Worm (Caenorhabditis elegans) whole organism, L3 larva: ENCODE measurements around the gene pigt-1.
A peak's percentile ranks its signal among the peaks of the same experiment; 100 is the strongest.

ENCODE experiments used
- R02D3.7 ChIP-seq: fragments of 150-350 bp; optimal IDR thresholded peaks from 2 replicates; lab custom pipeline; 2014; ENCODE audit warnings: missing biosample characterization, missing genetic modification characterization
- ZK546.5 ChIP-seq: sonication (generic microtip); optimal IDR thresholded peaks from 2 replicates; lab custom pipeline; 2017; ENCODE audit warnings: missing biosample characterization, missing genetic modification characterization
- aly-2 ChIP-seq: fragments of 150-350 bp; optimal IDR thresholded peaks from 2 replicates; lab custom pipeline; 2014; ENCODE audit warnings: missing biosample characterization, missing genetic modification characterization
- ama-1 ChIP-seq: fragments of 150-350 bp; optimal IDR thresholded peaks from 2 replicates; lab custom pipeline; 2018
- ceh-16 ChIP-seq: sonication (generic microtip); optimal IDR thresholded peaks from 2 replicates; lab custom pipeline; 2017; ENCODE audit warnings: missing biosample characterization, missing genetic modification characterization
- ceh-28 ChIP-seq: fragments of 150-350 bp; optimal IDR thresholded peaks from 2 replicates; lab custom pipeline; 2014; ENCODE audit warnings: missing biosample characterization, missing genetic modification reagents, missing genetic modification characterization
- ceh-82 ChIP-seq: fragments of 150-350 bp; optimal IDR thresholded peaks from 2 replicates; lab custom pipeline; 2014; ENCODE audit warnings: missing biosample characterization, missing genetic modification characterization
- ceh-9 ChIP-seq: sonication (generic microtip); optimal IDR thresholded peaks from 2 replicates; lab custom pipeline; 2018; ENCODE audit warnings: missing biosample characterization, missing genetic modification characterization
- daf-12 ChIP-seq: fragments of 150-350 bp; optimal IDR thresholded peaks from 2 replicates; lab custom pipeline; 2014; ENCODE audit warnings: missing biosample characterization, missing genetic modification reagents, missing genetic modification characterization
- egl-27 ChIP-seq: sonication (generic microtip); optimal IDR thresholded peaks from 4 replicates; lab custom pipeline; 2017; ENCODE audit warnings: missing biosample characterization, missing genetic modification reagents, missing genetic modification characterization
- egl-5 ChIP-seq: fragments of 150-350 bp; optimal IDR thresholded peaks from 2 replicates; lab custom pipeline; 2017; ENCODE audit warnings: missing biosample characterization, missing genetic modification reagents, missing genetic modification characterization, inconsistent platforms
- elt-2 ChIP-seq: sonication (generic microtip); optimal IDR thresholded peaks from 2 replicates; lab custom pipeline; 2016; ENCODE audit warnings: missing genetic modification reagents, mild to moderate bottlenecking, missing genetic modification characterization, missing compliant biosample characterization
- elt-3 ChIP-seq, 3 experiments: fragments of 150-350 bp in 1 of 3; sonication (generic microtip) in 2 of 3; optimal IDR thresholded peaks; 2 replicates in 2 of 3; 4 replicates in 1 of 3; lab custom pipeline; 2014 to 2017; ENCODE audit warnings: missing biosample characterization in 3 of 3, missing genetic modification characterization in 3 of 3
- eor-1 ChIP-seq, 2 experiments: fragments of 150-350 bp; optimal IDR thresholded peaks; 2 replicates each; lab custom pipeline; 2014 to 2018; ENCODE audit warnings: missing biosample characterization in 2 of 2, missing genetic modification characterization in 2 of 2
- fkh-10 ChIP-seq: sonication (generic microtip); optimal IDR thresholded peaks from 2 replicates; lab custom pipeline; 2017; ENCODE audit warnings: missing biosample characterization, missing genetic modification reagents, missing genetic modification characterization
- fkh-2 ChIP-seq: fragments of 150-350 bp; optimal IDR thresholded peaks from 2 replicates; lab custom pipeline; 2014; ENCODE audit warnings: missing biosample characterization, missing genetic modification reagents, missing genetic modification characterization
- fos-1 ChIP-seq: fragments of 150-350 bp; optimal IDR thresholded peaks from 2 replicates; lab custom pipeline; 2014; ENCODE audit warnings: missing biosample characterization, missing genetic modification characterization
- hmg-11 ChIP-seq: sonication (generic microtip); optimal IDR thresholded peaks from 2 replicates; lab custom pipeline; 2016; ENCODE audit warnings: missing genetic modification characterization, missing compliant biosample characterization
- jun-1 ChIP-seq: fragments of 150-350 bp; optimal IDR thresholded peaks from 2 replicates; lab custom pipeline; 2014; ENCODE audit warnings: missing biosample characterization, missing genetic modification reagents, missing genetic modification characterization
- lin-15B ChIP-seq: fragments of 150-350 bp; optimal IDR thresholded peaks from 2 replicates; lab custom pipeline; 2014; ENCODE audit warnings: missing biosample characterization, missing genetic modification characterization
- lin-39 ChIP-seq: fragments of 150-350 bp; optimal IDR thresholded peaks from 2 replicates; lab custom pipeline; 2018; ENCODE audit warnings: missing biosample characterization, missing genetic modification reagents, missing genetic modification characterization
- lsy-12 ChIP-seq: sonication (generic microtip); optimal IDR thresholded peaks from 2 replicates; lab custom pipeline; 2016; ENCODE audit warnings: mild to moderate bottlenecking, missing genetic modification characterization, missing compliant biosample characterization
- mdl-1 ChIP-seq: fragments of 150-350 bp; optimal IDR thresholded peaks from 2 replicates; lab custom pipeline; 2014; ENCODE audit warnings: missing biosample characterization, missing genetic modification characterization
- mml-1 ChIP-seq: fragments of 150-350 bp; sonication (generic microtip); optimal IDR thresholded peaks from 3 replicates; lab custom pipeline; 2014; ENCODE audit warnings: missing biosample characterization, missing genetic modification characterization
- nfya-1 ChIP-seq: sonication (generic microtip); optimal IDR thresholded peaks from 2 replicates; lab custom pipeline; 2017; ENCODE audit warnings: missing genetic modification characterization, mild to moderate bottlenecking, missing compliant biosample characterization, antibody characterized with exemption, moderate library complexity; ENCODE audit not compliant: insufficient read depth
- nhr-11 ChIP-seq: fragments of 150-350 bp; optimal IDR thresholded peaks from 2 replicates; lab custom pipeline; 2014; ENCODE audit warnings: missing biosample characterization, missing genetic modification characterization
- nhr-12 ChIP-seq: fragments of 150-350 bp; optimal IDR thresholded peaks from 2 replicates; lab custom pipeline; 2014; ENCODE audit warnings: missing biosample characterization, missing genetic modification characterization
- nhr-23 ChIP-seq: fragments of 150-350 bp; optimal IDR thresholded peaks from 2 replicates; lab custom pipeline; 2014; ENCODE audit warnings: missing biosample characterization, missing genetic modification reagents, missing genetic modification characterization
- nhr-237 ChIP-seq: fragments of 150-350 bp; optimal IDR thresholded peaks from 2 replicates; lab custom pipeline; 2014; ENCODE audit warnings: missing biosample characterization, missing genetic modification characterization
- nhr-25 ChIP-seq: sonication (generic microtip); optimal IDR thresholded peaks from 2 replicates; lab custom pipeline; 2017; ENCODE audit warnings: missing biosample characterization, missing genetic modification characterization
- nhr-28 ChIP-seq: fragments of 150-350 bp; optimal IDR thresholded peaks from 2 replicates; lab custom pipeline; 2014; ENCODE audit warnings: missing biosample characterization, missing genetic modification characterization
- nhr-43 ChIP-seq: sonication (generic microtip); optimal IDR thresholded peaks from 2 replicates; lab custom pipeline; 2016; ENCODE audit warnings: mild to moderate bottlenecking, missing genetic modification characterization, missing compliant biosample characterization; ENCODE audit not compliant: poor library complexity, severe bottlenecking
- nhr-76 ChIP-seq: fragments of 150-350 bp; sonication (generic microtip); optimal IDR thresholded peaks from 5 replicates; lab custom pipeline; 2014; ENCODE audit warnings: missing biosample characterization, missing genetic modification characterization
- nhr-77 ChIP-seq: fragments of 150-350 bp; optimal IDR thresholded peaks from 2 replicates; lab custom pipeline; 2014; ENCODE audit warnings: missing biosample characterization, missing genetic modification characterization
- pha-4 ChIP-seq: fragments of 150-350 bp; optimal IDR thresholded peaks from 2 replicates; lab custom pipeline; 2014; ENCODE audit warnings: missing biosample characterization, missing genetic modification reagents, missing genetic modification characterization
- pqm-1 ChIP-seq: fragments of 150-350 bp; optimal IDR thresholded peaks from 2 replicates; lab custom pipeline; 2017; ENCODE audit warnings: missing biosample characterization, missing genetic modification characterization, inconsistent platforms
- sea-2 ChIP-seq: fragments of 150-350 bp; sonication (generic microtip); optimal IDR thresholded peaks from 4 replicates; lab custom pipeline; 2014; ENCODE audit warnings: missing biosample characterization, missing genetic modification reagents, missing genetic modification characterization
- skn-1 ChIP-seq: fragments of 150-350 bp; optimal IDR thresholded peaks from 2 replicates; lab custom pipeline; 2014; ENCODE audit warnings: missing biosample characterization, missing genetic modification characterization
- snpc-4 ChIP-seq: fragments of 150-350 bp; optimal IDR thresholded peaks from 2 replicates; lab custom pipeline; 2014; ENCODE audit warnings: missing biosample characterization, missing genetic modification characterization
- tbx-2 ChIP-seq: sonication (generic microtip); optimal IDR thresholded peaks from 2 replicates; lab custom pipeline; 2016; ENCODE audit warnings: mild to moderate bottlenecking, missing genetic modification characterization, missing compliant biosample characterization
- zag-1 ChIP-seq: fragments of 150-350 bp; optimal IDR thresholded peaks from 2 replicates; lab custom pipeline; 2014; ENCODE audit warnings: missing biosample characterization, missing genetic modification characterization
- ztf-4 ChIP-seq: fragments of 150-350 bp; optimal IDR thresholded peaks from 2 replicates; lab custom pipeline; 2014; ENCODE audit warnings: missing biosample characterization, missing genetic modification characterization

Gene pigt-1

DNA sequence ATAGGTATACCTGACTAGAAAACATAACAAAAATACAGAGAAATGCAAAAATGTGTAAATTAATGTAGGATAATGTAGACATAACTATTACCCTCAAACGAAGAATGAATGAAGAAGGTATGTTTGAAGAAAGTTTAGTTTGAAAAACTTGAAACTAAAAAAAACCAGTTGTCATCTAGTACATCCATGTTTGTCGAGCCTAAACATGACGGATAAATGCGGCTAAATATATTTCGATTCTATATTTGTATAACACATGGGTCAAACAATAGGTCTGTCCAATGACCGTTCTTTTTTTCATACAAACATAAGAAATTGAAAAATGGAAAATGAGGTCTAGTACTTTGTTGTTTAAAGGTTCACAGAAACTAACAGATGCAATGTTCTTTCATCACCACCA, 11.4 kb upstream of the pigt-1 start, which contains the start of gene F17C11.22:
Gene F17C11.22, minus strand, starts transcription at position 101 of the 400 bp plus-strand sequence.
- TF ChIP-seq fos-1 (tag; lab: Kevin White, UChicago), result no peak
- TF ChIP-seq nhr-12, result no peak
- TF ChIP-seq nhr-23 (tag; lab: Kevin White, UChicago), result no peak
- TF ChIP-seq elt-3 (tag; optimal IDR thresholded peaks at IDR 0.05; lab: Kevin White, UChicago), result no peak
- TF ChIP-seq nhr-25 (tag; lab: Kevin White, UChicago), result no peak
- TF ChIP-seq, all 47 proteins: peak for 0

DNA sequence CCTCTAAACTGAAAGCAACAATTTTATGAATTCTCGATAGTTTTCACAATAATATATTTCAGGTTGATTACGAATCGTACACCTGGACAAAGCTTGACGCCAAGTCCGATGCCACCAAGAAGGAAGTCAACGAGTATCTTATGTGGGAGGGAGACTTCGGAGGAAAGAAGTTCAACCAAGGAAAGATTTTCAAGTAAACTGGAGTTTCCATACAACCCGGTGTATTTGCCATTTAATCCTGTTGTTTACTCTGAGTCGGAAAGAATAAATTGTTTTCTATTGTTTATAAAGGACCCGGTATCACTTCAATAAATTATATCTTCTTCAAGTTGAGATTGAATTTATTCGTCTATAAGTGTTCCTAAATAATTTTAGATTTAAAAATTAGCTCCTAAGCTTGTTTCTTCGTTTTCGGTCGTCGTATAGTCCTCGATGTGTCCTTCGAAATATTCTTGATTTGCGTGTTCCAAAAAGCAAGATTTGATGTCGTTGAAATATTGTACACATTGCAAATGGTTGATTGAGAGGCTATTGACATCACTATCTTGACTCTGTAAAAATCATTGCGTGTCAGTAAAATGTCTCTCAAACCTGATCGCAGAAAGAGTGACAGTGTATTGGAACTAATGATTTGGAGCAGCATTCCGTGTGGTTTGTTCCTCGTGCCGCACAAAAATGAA, 9.1 kb upstream of the pigt-1 start:
- peak; percentile 13 for TF ChIP-seq elt-2 (tag; lab: Kevin White, UChicago)
- TF ChIP-seq nhr-23 (tag; lab: Kevin White, UChicago), result no peak

DNA sequence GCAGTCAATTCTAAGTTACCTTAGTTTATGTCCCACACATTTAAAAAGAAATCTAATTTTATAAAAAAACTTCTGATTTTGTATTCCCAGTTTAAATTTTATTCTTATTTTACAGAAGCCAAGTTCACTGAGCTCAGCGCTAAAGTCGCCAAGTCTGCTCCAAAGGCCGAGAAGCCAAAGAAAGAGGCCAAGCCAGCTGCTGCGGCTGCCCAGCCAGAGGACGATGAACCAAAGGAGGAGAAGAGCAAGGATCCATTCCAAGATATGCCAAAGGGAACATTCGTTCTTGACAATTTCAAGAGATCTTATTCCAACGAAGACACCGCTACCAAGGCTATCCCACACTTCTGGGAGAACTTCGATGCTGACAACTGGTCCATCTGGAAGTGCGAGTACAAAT, 8.3 kb upstream of the pigt-1 start:
- TF ChIP-seq lin-15B (tag; lab: Kevin White, UChicago), result no peak
- TF ChIP-seq nhr-76, result no peak
- no peak for TF ChIP-seq nhr-25 (tag; lab: Kevin White, UChicago)
- TF ChIP-seq elt-3 (tag; optimal IDR thresholded peaks at IDR 0.05; lab: Kevin White, UChicago), result no peak
- TF ChIP-seq jun-1 (tag; lab: Kevin White, UChicago), result no peak
- TF ChIP-seq eor-1 (tag; optimal IDR thresholded peaks at IDR 0.05; lab: Kevin White, UChicago), result no peak
- TF ChIP-seq ceh-28 (tag; lab: Kevin White, UChicago), result no peak
- no peak for TF ChIP-seq nhr-237 (tag; lab: Kevin White, UChicago)
- TF ChIP-seq pqm-1 (tag; lab: Kevin White, UChicago), result no peak
- TF ChIP-seq nhr-43 (tag; lab: Kevin White, UChicago), result no peak
- TF ChIP-seq lsy-12 (tag; lab: Kevin White, UChicago), result no peak
- no peak for TF ChIP-seq daf-12 (tag; lab: Kevin White, UChicago)
- TF ChIP-seq skn-1 (tag; lab: Kevin White, UChicago), result no peak
- no peak for TF ChIP-seq fkh-2 (tag; lab: Kevin White, UChicago)
- TF ChIP-seq nhr-77 (tag; lab: Kevin White, UChicago), result no peak
- TF ChIP-seq snpc-4, result no peak
- TF ChIP-seq mdl-1 (tag; lab: Kevin White, UChicago), result no peak
- no peak for TF ChIP-seq pha-4 (tag; lab: Kevin White, UChicago)
- TF ChIP-seq fos-1 (tag; lab: Kevin White, UChicago), result no peak

- peak; percentile 90 for TF ChIP-seq jun-1 (tag; lab: Kevin White, UChicago)
- TF ChIP-seq ama-1 (lab: Kevin White, UChicago), result peak; percentile 61
- TF ChIP-seq nhr-28 (tag; lab: Kevin White, UChicago), result no peak
- TF ChIP-seq pqm-1 (tag; lab: Kevin White, UChicago), result peak; percentile 94
- no peak for TF ChIP-seq mml-1 (tag; lab: Kevin White, UChicago)
- TF ChIP-seq lin-15B (tag; lab: Kevin White, UChicago), result peak; percentile 98
- TF ChIP-seq sea-2 (GFP tag; lab: Kevin White, UChicago), result no peak
- no peak for TF ChIP-seq eor-1 (tag; optimal IDR thresholded peaks at IDR 0.05; lab: Kevin White, UChicago)
- peak; percentile 3 for TF ChIP-seq mdl-1 (tag; lab: Kevin White, UChicago)
- TF ChIP-seq R02D3.7 (tag; lab: Kevin White, UChicago), result peak; percentile 82
- no peak for TF ChIP-seq aly-2 (tag; lab: Kevin White, UChicago)
- TF ChIP-seq nhr-11 (tag; lab: Kevin White, UChicago), result peak; percentile 91
- no peak for TF ChIP-seq nhr-237 (tag; lab: Kevin White, UChicago)
- no peak for TF ChIP-seq fkh-2 (tag; lab: Kevin White, UChicago)
- TF ChIP-seq lin-39, result peak; percentile 96
- peak; percentile 82 for TF ChIP-seq ceh-28 (tag; lab: Kevin White, UChicago)
- peak; percentile 71 for TF ChIP-seq ztf-4
- TF ChIP-seq elt-2 (tag; lab: Kevin White, UChicago), result peak; percentile 91
- peak; percentile 88 for TF ChIP-seq tbx-2 (tag; lab: Kevin White, UChicago)
- peak; percentile 93 for TF ChIP-seq lsy-12 (tag; lab: Kevin White, UChicago)
- TF ChIP-seq zag-1 (tag; lab: Kevin White, UChicago), result no peak
- TF ChIP-seq ZK546.5, result no peak
- peak; percentile 26 for TF ChIP-seq nhr-76
- peak; percentile 88 for TF ChIP-seq skn-1 (tag; lab: Kevin White, UChicago)
- peak; percentile 92 for TF ChIP-seq egl-27 (tag; lab: Kevin White, UChicago)
- peak; percentile 62 for TF ChIP-seq fkh-10
- peak; percentile 68 for TF ChIP-seq nhr-77 (tag; lab: Kevin White, UChicago)
- TF ChIP-seq nhr-43 (tag; lab: Kevin White, UChicago), result peak; percentile 93
- TF ChIP-seq pha-4 (tag; lab: Kevin White, UChicago), result peak; percentile 99
- TF ChIP-seq elt-3 (tag; optimal IDR thresholded peaks at IDR 0.05; lab: Kevin White, UChicago), result peak in 1 of 3 experiments; percentile 52
- no peak for TF ChIP-seq ceh-9 (tag; lab: Kevin White, UChicago)
- TF ChIP-seq ceh-16 (tag; lab: Kevin White, UChicago), result no peak
- TF ChIP-seq fos-1 (tag; lab: Kevin White, UChicago), result peak; percentile 72
- TF ChIP-seq snpc-4, result peak; percentile 93
- TF ChIP-seq nhr-23 (tag; lab: Kevin White, UChicago), result peak; percentile 99
- peak; percentile 97 for TF ChIP-seq egl-5 (tag; lab: Kevin White, UChicago)
- peak; percentile 80 for TF ChIP-seq ceh-82 (tag; lab: Kevin White, UChicago)
- no peak for TF ChIP-seq hmg-11 (tag; lab: Kevin White, UChicago)
- peak; percentile 97 for TF ChIP-seq nfya-1 (tag; lab: Kevin White, UChicago)
Observed at ce11 chrV:10965501-10965900, 6.9 kb upstream of the pigt-1 start, which contains the start of the genes ctf-4 and eef-1G. Gene ctf-4, minus strand, starts transcription at chrV:10965539. Gene eef-1G, plus strand, starts transcription at chrV:10965719.
